Fruit fly (Drosophila melanogaster): ENCODE results near the gene CG14410.

- no peak for TF ChIP-seq CG1620 (GFP tag; optimal IDR thresholded peaks at IDR 0.05)
- no peak for TF ChIP-seq Mnt (GFP tag; optimal IDR thresholded peaks at IDR 0.05)
- TF ChIP-seq cnc (optimal IDR thresholded peaks at IDR 0.05) = no peak
- TF ChIP-seq kay (GFP tag; ENCODE audit: borderline replicate concordance) = peak; percentile 93
- no peak for TF ChIP-seq Hr96 (GFP tag; optimal IDR thresholded peaks at IDR 0.05)
- TF ChIP-seq CG33017 (tag; optimal IDR thresholded peaks at IDR 0.05) = peak; percentile 15
- no peak for TF ChIP-seq pad (GFP tag; optimal IDR thresholded peaks at IDR 0.05)
- peak; percentile 37 for TF ChIP-seq CG7101 (tag; optimal IDR thresholded peaks at IDR 0.05)
- TF ChIP-seq toe (GFP tag; optimal IDR thresholded peaks at IDR 0.05) = no peak
- peak; percentile 37 for TF ChIP-seq CG14711 (tag; optimal IDR thresholded peaks at IDR 0.05)
- TF ChIP-seq ovo (GFP tag; optimal IDR thresholded peaks at IDR 0.05) = no peak
- TF ChIP-seq Crg-1 (GFP tag; optimal IDR thresholded peaks at IDR 0.05) = no peak
- TF ChIP-seq CG7045 (GFP tag; optimal IDR thresholded peaks at IDR 0.05) = no peak
These were observed 3.9 kb downstream of the CG14410 start for dm6 chrX:14840417-14840872.
